Worm (Caenorhabditis elegans) whole organism, L4/young adult: ENCODE results near the gene Y48A5A.1.

ENCODE experiments used
- W03F9.2 ChIP-seq: fragments of 150-350 bp; optimal IDR thresholded peaks from 2 replicates; lab custom pipeline; 2014; ENCODE audit warnings: missing biosample characterization, missing genetic modification characterization
- dao-5 ChIP-seq: sonication (generic microtip); optimal IDR thresholded peaks from 2 replicates; lab custom pipeline; 2016; ENCODE audit warnings: missing genotype, missing genetic modification characterization, moderate library complexity, missing compliant biosample characterization
- him-1 ChIP-seq: sonication (generic microtip); optimal IDR thresholded peaks from 2 replicates; lab custom pipeline; 2016; ENCODE audit warnings: missing genotype, missing genetic modification reagents, missing genetic modification characterization, missing compliant biosample characterization

Y48A5A.1 gene

DNA sequence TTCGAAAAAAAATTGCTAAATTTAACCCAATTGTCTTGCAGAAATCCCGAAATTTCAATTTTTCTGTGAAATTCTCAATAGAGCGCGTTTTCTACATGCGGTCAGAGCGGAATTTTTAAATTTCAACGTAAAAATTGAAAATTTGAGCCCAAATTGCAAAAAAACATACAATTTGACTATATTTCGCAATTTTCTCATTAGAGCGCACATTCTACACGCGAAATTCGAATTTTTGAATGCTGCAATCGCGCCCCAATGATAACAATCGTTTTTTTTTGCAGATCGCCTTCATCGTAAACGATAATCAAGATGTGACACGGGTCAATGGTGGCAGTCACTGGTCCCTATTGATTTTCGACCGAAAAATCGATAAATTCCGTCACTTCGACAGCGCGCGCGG, 1.2 kb upstream of the Y48A5A.1 start:
- TF ChIP-seq him-1 (tag; lab: Kevin White, UChicago) = no peak

- no peak for TF ChIP-seq dao-5 (tag; lab: Kevin White, UChicago)
These were observed 4.1 kb downstream of the Y48A5A.1 start, which contains the start of gene Y48A5A.3 for ce11 chrIV:1969353-1969752. Y48A5A.3 (plus strand) TSS chrIV:1969737.

- TF ChIP-seq W03F9.2 (tag; lab: Kevin White, UChicago) (no peak), him-1 (tag; lab: Kevin White, UChicago) (no peak), dao-5 (tag; lab: Kevin White, UChicago) (no peak)
These were observed 4.9 kb downstream of the Y48A5A.1 start for ce11 chrIV:1970158-1970557.

- TF ChIP-seq dao-5 (tag; lab: Kevin White, UChicago) (no peak), W03F9.2 (tag; lab: Kevin White, UChicago) (no peak), him-1 (tag; lab: Kevin White, UChicago) (no peak)
These were observed 5.8 kb downstream of the Y48A5A.1 start for ce11 chrIV:1971078-1971477.

DNA sequence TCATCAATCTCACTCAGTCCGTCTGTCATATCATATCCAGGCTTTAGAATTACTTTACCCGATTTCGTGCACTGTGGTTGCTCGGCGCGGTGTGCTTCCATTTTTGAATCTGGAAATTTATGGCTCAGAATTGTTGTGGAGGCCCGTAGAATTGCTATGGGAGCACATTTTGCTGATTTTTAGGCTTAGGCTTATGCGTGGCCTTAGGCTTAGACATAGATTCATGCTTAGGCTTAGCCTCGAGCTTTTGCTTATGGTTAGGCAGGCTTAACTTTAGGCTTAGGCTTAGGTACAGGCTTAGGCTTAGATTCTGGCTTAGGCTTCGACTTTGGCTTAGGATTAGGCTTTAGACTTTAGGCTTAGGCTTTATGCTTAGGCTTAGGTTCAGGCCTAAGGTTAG, 7.0 kb downstream of the Y48A5A.1 start, which contains the start of gene Y76B12C.4:
Gene Y76B12C.4, minus strand, starts transcription at position 101 of the 400 bp plus-strand sequence.
- TF ChIP-seq dao-5 (tag; lab: Kevin White, UChicago) = no peak
- no peak for TF ChIP-seq him-1 (tag; lab: Kevin White, UChicago)
- no peak for TF ChIP-seq W03F9.2 (tag; lab: Kevin White, UChicago)

- TF ChIP-seq him-1 (tag; lab: Kevin White, UChicago) (no peak), W03F9.2 (tag; lab: Kevin White, UChicago) (no peak), dao-5 (tag; lab: Kevin White, UChicago) (no peak)
These were observed 8.1 kb downstream of the Y48A5A.1 start, which contains the start of gene Y76B12C.3 for ce11 chrIV:1973372-1973771. Y76B12C.3 (plus strand) TSS chrIV:1973705.

ce11 chrIV:1975594-1975993, 10.3 kb downstream of the Y48A5A.1 start:
- no peak for TF ChIP-seq him-1 (tag; lab: Kevin White, UChicago)
- TF ChIP-seq W03F9.2 (tag; lab: Kevin White, UChicago) = no peak
- TF ChIP-seq dao-5 (tag; lab: Kevin White, UChicago) = no peak

DNA sequence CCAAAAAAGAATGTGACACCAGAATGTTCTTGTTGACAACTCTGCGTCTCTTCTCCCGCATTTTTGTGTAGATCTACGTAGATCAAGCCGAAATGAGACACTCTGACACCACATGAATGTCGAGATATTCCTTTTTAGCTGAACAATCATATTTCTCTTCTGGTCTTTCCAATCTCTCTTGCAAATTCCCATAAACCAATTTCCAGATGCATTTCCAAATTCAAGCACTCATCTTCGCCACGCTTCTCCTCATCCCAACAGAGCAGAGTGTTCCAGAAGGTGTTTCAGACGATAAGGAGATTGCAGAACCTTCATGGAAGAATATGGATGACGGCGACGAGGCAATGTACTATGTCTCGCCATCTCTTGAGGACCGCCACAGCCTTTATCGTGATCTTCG, 14.5 kb downstream of the Y48A5A.1 start, which contains the start of gene Y76B12C.8:
Gene Y76B12C.8, plus strand, starts transcription at position 207 of the 400 bp plus-strand sequence.
- TF ChIP-seq dao-5 (tag; lab: Kevin White, UChicago) (no peak), him-1 (tag; lab: Kevin White, UChicago) (no peak), W03F9.2 (tag; lab: Kevin White, UChicago) (no peak)

ce11 chrIV:1980961-1981446, 15.7 kb downstream of the Y48A5A.1 start, which contains the start of gene Y76B12C.6:
Y76B12C.6 (plus strand) TSS chrIV:1981396.
- TF ChIP-seq him-1 (tag; lab: Kevin White, UChicago) = no peak

DNA sequence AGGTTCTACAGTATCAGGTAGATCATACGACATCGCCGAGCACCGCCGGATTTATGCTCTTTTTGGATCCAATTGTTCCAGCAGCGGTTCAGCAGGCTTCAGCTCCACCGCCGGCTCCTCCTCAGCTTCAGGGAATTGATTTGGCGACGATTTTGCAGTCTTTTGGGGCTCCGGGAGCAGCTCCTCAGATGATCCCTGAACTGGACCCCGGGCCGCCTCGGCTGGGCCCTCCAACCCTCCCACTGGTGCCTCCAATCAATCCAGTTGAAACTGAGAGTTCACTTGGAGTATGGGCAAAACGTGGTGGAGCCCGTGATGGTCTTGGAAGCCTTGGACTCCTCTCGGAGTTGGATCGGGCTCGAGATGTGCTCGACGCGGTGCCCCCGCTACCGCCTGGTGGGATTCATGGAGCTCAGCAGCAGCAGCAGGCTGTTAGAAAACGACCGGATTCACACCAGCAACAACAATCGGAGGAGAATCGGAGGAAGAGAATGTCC, 25.6 kb downstream of the Y48A5A.1 start:
- TF ChIP-seq him-1 (tag; lab: Kevin White, UChicago) = no peak
- TF ChIP-seq dao-5 (tag; lab: Kevin White, UChicago) = no peak

DNA sequence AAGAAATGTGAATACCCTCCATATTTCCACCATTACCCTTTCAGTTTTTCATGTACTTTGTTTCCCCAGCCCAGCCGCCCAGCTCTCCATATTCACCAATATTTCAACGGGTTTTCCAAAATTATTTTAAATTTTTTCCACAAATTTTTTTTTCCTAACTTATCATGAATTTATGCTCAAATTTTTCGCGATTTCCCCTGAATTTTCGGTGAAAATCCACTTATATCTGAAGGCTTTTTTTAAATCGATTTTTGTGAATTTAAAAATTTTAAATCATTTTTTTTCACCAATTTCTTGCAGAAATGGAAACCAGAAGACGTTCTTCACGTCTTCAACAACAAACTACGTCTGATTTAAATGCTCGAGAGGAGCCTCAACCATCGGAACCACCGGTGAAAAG, 27.5 kb downstream of the Y48A5A.1 start, which contains the start of gene xpc-1:
Gene xpc-1, plus strand, starts transcription at position 301 of the 400 bp plus-strand sequence.
- TF ChIP-seq dao-5 (tag; lab: Kevin White, UChicago) (no peak), him-1 (tag; lab: Kevin White, UChicago) (no peak), W03F9.2 (tag; lab: Kevin White, UChicago) (no peak)

- TF ChIP-seq him-1 (tag; lab: Kevin White, UChicago) = no peak
- no peak for TF ChIP-seq W03F9.2 (tag; lab: Kevin White, UChicago)
- TF ChIP-seq dao-5 (tag; lab: Kevin White, UChicago) = no peak
These were observed 32.5 kb downstream of the Y48A5A.1 start for ce11 chrIV:1997762-1998161.

DNA sequence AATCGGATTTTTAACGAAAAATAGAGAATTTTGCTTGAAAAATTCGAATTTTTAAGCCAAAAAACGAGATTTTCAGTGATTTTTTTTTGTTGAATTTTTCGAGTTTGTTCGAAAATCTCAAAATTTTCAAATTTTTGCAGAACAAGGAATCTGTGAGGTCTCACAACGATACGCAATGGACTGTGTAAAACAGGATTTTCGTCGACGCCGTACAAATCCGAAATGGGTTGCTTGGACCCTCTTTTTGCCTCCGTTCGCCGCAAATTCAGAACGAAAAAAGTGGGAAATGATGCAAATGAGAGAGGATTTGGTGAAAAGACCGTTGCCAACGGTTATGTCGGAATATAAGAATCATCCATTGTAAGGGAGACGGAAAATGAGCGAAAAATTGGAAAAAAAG, 37.0 kb downstream of the Y48A5A.1 start:
- no peak for TF ChIP-seq him-1 (tag; lab: Kevin White, UChicago)
- TF ChIP-seq dao-5 (tag; lab: Kevin White, UChicago) = no peak

ce11 chrIV:2008920-2009319, 43.6 kb downstream of the Y48A5A.1 start:
- no peak for TF ChIP-seq him-1 (tag; lab: Kevin White, UChicago)
- TF ChIP-seq dao-5 (tag; lab: Kevin White, UChicago) = no peak
- TF ChIP-seq W03F9.2 (tag; lab: Kevin White, UChicago) = no peak
